Fruit fly (Drosophila melanogaster) whole organism, prepupa: ENCODE results near the gene CG6847.

Experiments
- Blimp-1 ChIP-seq: fragments of 200-800 bp; sonication (Bioruptor generic); optimal IDR thresholded peaks from 3 replicates; lab custom pipeline; 2017; ENCODE audit warnings: missing biosample characterization, missing genetic modification characterization, mild to moderate bottlenecking, moderate library complexity, missing genetic modification reagents
- CG10669 ChIP-seq: fragments of 200-800 bp; sonication (Bioruptor generic); optimal IDR thresholded peaks from 3 replicates; lab custom pipeline; 2018; ENCODE audit warnings: missing biosample characterization, mild to moderate bottlenecking, missing genetic modification characterization, moderate library complexity
- CG11762 ChIP-seq: fragments of 200-800 bp; sonication (Bioruptor generic); optimal IDR thresholded peaks from 3 replicates; lab custom pipeline; 2016; ENCODE audit warnings: missing biosample characterization, missing genetic modification characterization; ENCODE audit not compliant: insufficient read depth
- CG11902 ChIP-seq: fragments of 200-800 bp; sonication (Bioruptor generic); optimal IDR thresholded peaks from 3 replicates; lab custom pipeline; 2016; ENCODE audit warnings: missing biosample characterization, missing genetic modification characterization
- CG16779 ChIP-seq: fragments of 200-800 bp; sonication (Bioruptor generic); optimal IDR thresholded peaks from 3 replicates; lab custom pipeline; 2017; ENCODE audit warnings: missing biosample characterization, mild to moderate bottlenecking, missing genetic modification characterization
- CG32006 ChIP-seq: fragments of 200-800 bp; sonication (Bioruptor generic); optimal IDR thresholded peaks from 3 replicates; lab custom pipeline; 2017; ENCODE audit warnings: missing biosample characterization, mild to moderate bottlenecking, missing genetic modification characterization
- CG34406 ChIP-seq: fragments of 200-800 bp; sonication (Bioruptor generic); optimal IDR thresholded peaks from 3 replicates; lab custom pipeline; 2016; ENCODE audit warnings: missing biosample characterization, missing genetic modification characterization
- CG3919 ChIP-seq: fragments of 200-800 bp; sonication (Bioruptor generic); optimal IDR thresholded peaks from 3 replicates; lab custom pipeline; 2016; ENCODE audit warnings: missing biosample characterization, missing genetic modification characterization
- CG6163 ChIP-seq: fragments of 200-800 bp; sonication (Bioruptor generic); IDR thresholded peaks from 3 replicates; pipeline ENCODE4 v1.3.6; 2022; ENCODE audit warnings: missing biosample characterization, missing genetic modification characterization
- CG6276 ChIP-seq: fragments of 200-800 bp; sonication (Bioruptor generic); optimal IDR thresholded peaks from 2 replicates; lab custom pipeline; 2017; ENCODE audit warnings: missing biosample characterization, mild to moderate bottlenecking, missing genetic modification characterization
- CG6792 ChIP-seq: fragments of 200-800 bp; sonication (Bioruptor generic); optimal IDR thresholded peaks from 3 replicates; lab custom pipeline; 2016; ENCODE audit warnings: missing biosample characterization, missing genetic modification characterization
- CG6808 ChIP-seq: fragments of 200-800 bp; sonication (Bioruptor generic); optimal IDR thresholded peaks from 3 replicates; lab custom pipeline; 2017; ENCODE audit warnings: missing biosample characterization, missing genetic modification characterization, mild to moderate bottlenecking, moderate library complexity, missing genetic modification reagents
- CG6854 ChIP-seq: fragments of 200-800 bp; sonication (Bioruptor generic); optimal IDR thresholded peaks from 2 replicates; lab custom pipeline; 2017; ENCODE audit warnings: missing biosample characterization, mild to moderate bottlenecking, missing genetic modification characterization
- CG8119 ChIP-seq: fragments of 200-800 bp; sonication (Bioruptor generic); IDR thresholded peaks from 3 replicates; pipeline ENCODE4 v1.3.6; 2022; ENCODE audit warnings: missing biosample characterization, missing genetic modification characterization
- CG8319 ChIP-seq: fragments of 200-800 bp; sonication (Bioruptor generic); optimal IDR thresholded peaks from 3 replicates; lab custom pipeline; 2016; ENCODE audit warnings: missing biosample characterization, missing genetic modification characterization
- Eip78C ChIP-seq: fragments of 200-800 bp; sonication (Bioruptor generic); peaks from one replicate; lab custom pipeline; 2016; ENCODE audit warnings: missing biosample characterization, missing genetic modification characterization
- Eip93F ChIP-seq: fragments of 200-800 bp; sonication (Bioruptor generic); optimal IDR thresholded peaks from 2 replicates; lab custom pipeline; 2016; ENCODE audit warnings: missing biosample characterization, mild to moderate bottlenecking, missing genetic modification characterization
- Ets21C ChIP-seq: fragments of 200-800 bp; sonication (Bioruptor generic); optimal IDR thresholded peaks from 3 replicates; lab custom pipeline; 2016; ENCODE audit warnings: missing biosample characterization, missing genetic modification characterization
- Ets96B ChIP-seq: fragments of 200-800 bp; optimal IDR thresholded peaks from 2 replicates; lab custom pipeline; 2019; ENCODE audit warnings: missing biosample characterization, mild to moderate bottlenecking, missing genetic modification characterization, moderate library complexity
- Gug ChIP-seq: fragments of 200-800 bp; sonication (Bioruptor generic); IDR thresholded peaks from 2 replicates; pipeline ENCODE4 v1.3.6; 2022; ENCODE audit warnings: missing biosample characterization, missing genetic modification characterization
- Hr38 ChIP-seq: sonication (Bioruptor generic); optimal IDR thresholded peaks from 2 replicates; lab custom pipeline; 2016; ENCODE audit warnings: missing biosample characterization, missing genetic modification characterization
- Hr39 ChIP-seq: fragments of 200-800 bp; sonication (Bioruptor generic); optimal IDR thresholded peaks from 2 replicates; lab custom pipeline; 2016; ENCODE audit warnings: missing biosample characterization, missing genetic modification characterization
- Hr4 ChIP-seq: fragments of 200-800 bp; sonication (Bioruptor generic); optimal IDR thresholded peaks from 3 replicates; lab custom pipeline; 2016; ENCODE audit warnings: missing biosample characterization, missing genetic modification characterization
- Lpt ChIP-seq: fragments of 200-800 bp; sonication (Bioruptor generic); optimal IDR thresholded peaks from 3 replicates; lab custom pipeline; 2016; ENCODE audit warnings: missing biosample characterization, missing genetic modification characterization
- Met ChIP-seq: fragments of 200-800 bp; sonication (Bioruptor generic); optimal IDR thresholded peaks from 3 replicates; lab custom pipeline; 2016; ENCODE audit warnings: missing biosample characterization, missing genetic modification characterization
- Sox15 ChIP-seq: fragments of 200-800 bp; sonication (Bioruptor generic); optimal IDR thresholded peaks from 3 replicates; lab custom pipeline; 2016; ENCODE audit warnings: missing biosample characterization, missing genetic modification characterization
- achi ChIP-seq: fragments of 200-800 bp; sonication (Bioruptor generic); optimal IDR thresholded peaks from 3 replicates; lab custom pipeline; 2016; ENCODE audit warnings: missing biosample characterization, missing genetic modification characterization
- acj6 ChIP-seq: fragments of 200-800 bp; sonication (Bioruptor generic); optimal IDR thresholded peaks from 3 replicates; lab custom pipeline; 2016; ENCODE audit warnings: missing biosample characterization, missing genetic modification characterization
- cyc ChIP-seq: fragments of 200-800 bp; sonication (Bioruptor generic); optimal IDR thresholded peaks from 3 replicates; lab custom pipeline; 2016; ENCODE audit warnings: missing biosample characterization, missing genetic modification characterization
- dac ChIP-seq: fragments of 200-800 bp; sonication (Bioruptor generic); optimal IDR thresholded peaks from 2 replicates; lab custom pipeline; 2017; ENCODE audit warnings: missing biosample characterization, mild to moderate bottlenecking, missing genetic modification characterization
- dsx ChIP-seq: fragments of 200-800 bp; optimal IDR thresholded peaks from 3 replicates; lab custom pipeline; 2019; ENCODE audit warnings: missing biosample characterization, mild to moderate bottlenecking, missing genetic modification characterization, moderate library complexity; ENCODE audit not compliant: poor library complexity, severe bottlenecking
- esn ChIP-seq: fragments of 200-800 bp; sonication (Bioruptor generic); optimal IDR thresholded peaks from 2 replicates; lab custom pipeline; 2016; ENCODE audit warnings: missing biosample characterization, mild to moderate bottlenecking, missing genetic modification characterization, moderate library complexity
- fd85E ChIP-seq: fragments of 200-800 bp; sonication (Bioruptor generic); optimal IDR thresholded peaks from 3 replicates; lab custom pipeline; 2016; ENCODE audit warnings: missing biosample characterization, missing genetic modification characterization
- fkh ChIP-seq: fragments of 200-800 bp; sonication (Bioruptor generic); optimal IDR thresholded peaks from 3 replicates; lab custom pipeline; 2017; ENCODE audit warnings: missing biosample characterization, mild to moderate bottlenecking, missing genetic modification characterization, moderate library complexity
- lz ChIP-seq: fragments of 200-800 bp; sonication (Bioruptor generic); optimal IDR thresholded peaks from 3 replicates; lab custom pipeline; 2016; ENCODE audit warnings: missing biosample characterization, missing genetic modification characterization
- net ChIP-seq: fragments of 200-800 bp; sonication (Bioruptor generic); optimal IDR thresholded peaks from 3 replicates; lab custom pipeline; 2016; ENCODE audit warnings: missing biosample characterization, missing genetic modification characterization
- pdm3 ChIP-seq: fragments of 200-800 bp; sonication (Bioruptor generic); optimal IDR thresholded peaks from 3 replicates; lab custom pipeline; 2016; ENCODE audit warnings: missing biosample characterization, missing genetic modification characterization
- salr ChIP-seq, 2 experiments: fragments of 200-800 bp; sonication (Bioruptor generic); optimal IDR thresholded peaks; 3 replicates each; lab custom pipeline; 2016 to 2018; ENCODE audit warnings: missing biosample characterization in 2 of 2, missing genetic modification characterization in 2 of 2, mild to moderate bottlenecking in 1 of 2
- spab ChIP-seq: fragments of 200-800 bp; sonication (Bioruptor generic); optimal IDR thresholded peaks from 2 replicates; lab custom pipeline; 2017; ENCODE audit warnings: missing biosample characterization, mild to moderate bottlenecking, missing genetic modification characterization, missing genetic modification reagents
- ss ChIP-seq, 2 experiments: fragments of 200-800 bp; sonication (Bioruptor generic); optimal IDR thresholded peaks; 2 replicates in 1 of 2; 3 replicates in 1 of 2; lab custom pipeline; 2017 to 2018; ENCODE audit warnings: mild to moderate bottlenecking in 2 of 2, missing biosample characterization in 2 of 2, missing genetic modification characterization in 2 of 2, moderate library complexity in 1 of 2
- svp ChIP-seq: fragments of 200-800 bp; sonication (Bioruptor generic); peaks from one replicate; lab custom pipeline; 2016; ENCODE audit warnings: missing biosample characterization, missing genetic modification characterization
- topi ChIP-seq: fragments of 200-800 bp; sonication (Bioruptor generic); optimal IDR thresholded peaks from 3 replicates; lab custom pipeline; 2016; ENCODE audit warnings: missing biosample characterization, missing genetic modification characterization
- vri ChIP-seq: fragments of 200-800 bp; sonication (Bioruptor generic); optimal IDR thresholded peaks from 3 replicates; lab custom pipeline; 2016; ENCODE audit warnings: missing biosample characterization, mild to moderate bottlenecking, missing genetic modification characterization

The CG6847 gene

DNA sequence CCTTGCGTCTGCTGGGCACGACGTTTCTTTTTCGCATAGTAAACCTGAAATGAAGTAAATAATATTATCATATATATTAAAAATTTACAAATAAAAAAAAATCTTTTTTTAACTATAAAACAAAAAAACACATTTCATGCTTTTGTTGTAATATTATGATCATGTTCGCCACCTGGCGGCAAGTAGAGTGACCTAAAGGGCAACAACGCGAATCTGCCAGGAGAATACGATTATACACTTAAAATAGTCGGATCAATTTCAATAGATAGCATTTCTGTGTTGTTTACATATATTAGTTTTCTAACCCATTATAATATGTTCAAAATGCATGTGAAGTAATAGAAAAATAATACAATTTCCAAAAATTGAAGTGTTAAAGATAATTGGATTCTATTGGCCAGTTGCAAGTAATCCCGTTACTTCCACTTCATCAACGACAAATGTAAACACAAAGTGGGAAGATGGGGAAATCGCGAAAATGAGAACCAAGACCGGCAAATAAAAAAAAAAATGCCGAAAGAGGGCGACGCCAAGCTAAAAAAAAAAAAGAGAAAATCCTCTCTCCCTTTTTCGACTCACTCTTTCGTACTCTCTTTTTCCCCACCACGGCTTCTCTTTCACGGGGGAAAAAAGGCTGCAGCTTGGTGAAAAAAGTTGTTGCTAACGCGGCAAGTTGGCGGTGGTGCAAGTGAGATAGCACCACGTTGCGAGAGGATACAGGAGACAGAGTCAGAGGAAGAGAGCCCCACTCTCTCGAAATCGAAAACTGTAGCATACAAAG is 40.5 kb upstream of the CG6847 start (continued):
- TF ChIP-seq Sox15 (GFP tag; lab: Kevin White, UChicago): no peak
- no peak for TF ChIP-seq Blimp-1
- no peak for TF ChIP-seq Eip93F (GFP tag; lab: Kevin White, UChicago)
- peak; percentile 43; the same call in 2 of the 3 replicates for TF ChIP-seq CG6163 (GFP tag; lab: Robert Waterston, UW)
- TF ChIP-seq fkh (GFP tag; lab: Kevin White, UChicago): no peak
- TF ChIP-seq CG6808 (GFP tag; lab: Kevin White, UChicago): no peak
- TF ChIP-seq dsx (GFP tag; lab: Kevin White, UChicago): no peak
- no peak for TF ChIP-seq CG32006 (GFP tag; lab: Kevin White, UChicago)
- TF ChIP-seq Lpt (GFP tag; lab: Kevin White, UChicago): peak; percentile 24
- TF ChIP-seq Ets21C: no peak
- TF ChIP-seq lz: no peak
- no peak for TF ChIP-seq Hr39
- TF ChIP-seq cyc (GFP tag; lab: Kevin White, UChicago): no peak
- no peak for TF ChIP-seq achi (GFP tag; lab: Kevin White, UChicago)
- peak; percentile 6 for TF ChIP-seq CG6854 (GFP tag; lab: Kevin White, UChicago)
- no peak for TF ChIP-seq CG16779 (tag; lab: Kevin White, UChicago)
- no peak for TF ChIP-seq ss (GFP tag; optimal IDR thresholded peaks at IDR 0.05; lab: Kevin White, UChicago)
- no peak for TF ChIP-seq CG6276 (GFP tag; lab: Kevin White, UChicago)
- no peak for TF ChIP-seq CG3919 (GFP tag; lab: Kevin White, UChicago)
- peak; percentile 54 for TF ChIP-seq Eip78C (GFP tag; lab: Kevin White, UChicago)
- TF ChIP-seq Hr38 (GFP tag; lab: Kevin White, UChicago): no peak
- TF ChIP-seq acj6 (GFP tag; lab: Kevin White, UChicago): no peak
- TF ChIP-seq, all 60 proteins: peak for 10

DNA sequence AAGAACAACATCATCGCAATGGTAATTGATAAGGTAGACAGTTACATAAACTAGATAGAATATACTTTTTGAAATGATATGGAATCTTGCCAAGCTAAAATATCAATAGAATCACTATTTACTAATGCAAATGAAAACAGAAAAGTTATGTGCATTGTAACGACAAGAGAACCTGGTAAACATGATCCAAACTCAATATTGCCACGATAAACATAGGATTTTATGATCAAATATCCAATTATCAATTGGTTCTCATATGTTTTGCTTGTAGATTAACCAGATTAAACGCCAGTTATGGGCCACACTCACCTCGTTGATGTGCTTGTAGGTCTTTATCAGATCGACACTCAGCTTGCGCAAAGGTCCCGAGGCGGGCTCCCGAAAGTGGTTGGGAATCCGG is 39.0 kb upstream of the CG6847 start:
- TF ChIP-seq CG6808 (GFP tag; lab: Kevin White, UChicago): peak; percentile 30
- no peak for TF ChIP-seq acj6 (GFP tag; lab: Kevin White, UChicago)
- TF ChIP-seq fkh (GFP tag; lab: Kevin White, UChicago): peak; percentile 37
- peak; percentile 37 for TF ChIP-seq Eip78C (GFP tag; lab: Kevin White, UChicago)
- TF ChIP-seq net: no peak
- TF ChIP-seq fd85E: no peak

DNA sequence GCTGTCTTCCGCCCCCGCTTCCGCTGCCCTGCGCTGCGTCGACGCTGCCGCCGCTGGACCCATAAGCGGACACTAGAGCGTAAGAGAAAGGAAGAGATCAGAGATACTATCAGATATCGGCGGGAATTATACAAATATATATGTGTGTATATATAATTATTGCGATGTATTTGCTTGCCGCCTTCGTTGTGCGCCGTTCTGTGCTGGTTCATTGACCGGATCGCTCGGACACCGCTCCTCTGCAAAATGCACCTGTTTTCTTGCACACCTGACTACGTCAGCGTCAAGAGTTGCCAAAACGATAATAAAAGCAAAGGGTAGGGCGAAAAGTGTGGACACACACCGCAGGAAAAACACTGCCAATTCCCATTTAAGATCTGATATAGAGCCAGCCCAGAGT is 37.9 kb upstream of the CG6847 start:
- peak; percentile 16 for TF ChIP-seq Eip93F (GFP tag; lab: Kevin White, UChicago)
- TF ChIP-seq Ets96B (tag; lab: Kevin White, UChicago): no peak
- no peak for TF ChIP-seq spab
- no peak for TF ChIP-seq CG11902 (GFP tag; lab: Kevin White, UChicago)
- TF ChIP-seq fkh (GFP tag; lab: Kevin White, UChicago): no peak
- TF ChIP-seq dsx (GFP tag; lab: Kevin White, UChicago): no peak
- TF ChIP-seq Gug: no peak
- TF ChIP-seq CG6163 (GFP tag; lab: Robert Waterston, UW): no peak
- peak; percentile 6 for TF ChIP-seq topi (GFP tag; lab: Kevin White, UChicago)
- no peak for TF ChIP-seq esn (GFP tag; lab: Kevin White, UChicago)
- TF ChIP-seq vri (GFP tag; lab: Kevin White, UChicago): no peak
- no peak for TF ChIP-seq Lpt (GFP tag; lab: Kevin White, UChicago)
- no peak for TF ChIP-seq lz
- no peak for TF ChIP-seq CG11762
- TF ChIP-seq CG34406 (GFP tag; lab: Kevin White, UChicago): no peak
- no peak for TF ChIP-seq Met
- no peak for TF ChIP-seq Hr4 (GFP tag; lab: Kevin White, UChicago)
- TF ChIP-seq pdm3 (GFP tag; lab: Kevin White, UChicago): no peak
- no peak for TF ChIP-seq CG10669 (GFP tag; lab: Kevin White, UChicago)
- peak; percentile 71 for TF ChIP-seq svp
- TF ChIP-seq Ets21C: peak; percentile 18
- no peak for TF ChIP-seq fd85E
- TF ChIP-seq CG6854 (GFP tag; lab: Kevin White, UChicago): no peak
- TF ChIP-seq CG8319 (GFP tag; lab: Kevin White, UChicago): no peak
- no peak for TF ChIP-seq Hr39
- no peak for TF ChIP-seq CG32006 (GFP tag; lab: Kevin White, UChicago)
- TF ChIP-seq CG6792 (GFP tag; lab: Kevin White, UChicago): no peak
- TF ChIP-seq dac (GFP tag; lab: Kevin White, UChicago): no peak
- TF ChIP-seq Blimp-1: no peak
- TF ChIP-seq ss (GFP tag; optimal IDR thresholded peaks at IDR 0.05; lab: Kevin White, UChicago): no peak
- TF ChIP-seq salr (GFP tag; optimal IDR thresholded peaks at IDR 0.05; lab: Kevin White, UChicago): no peak
- no peak for TF ChIP-seq Eip78C (GFP tag; lab: Kevin White, UChicago)
- no peak for TF ChIP-seq CG8119 (GFP tag; lab: Robert Waterston, UW)
- no peak for TF ChIP-seq cyc (GFP tag; lab: Kevin White, UChicago)
- no peak for TF ChIP-seq CG16779 (tag; lab: Kevin White, UChicago)
- no peak for TF ChIP-seq achi (GFP tag; lab: Kevin White, UChicago)
